Fruit fly (Drosophila melanogaster) whole organism, prepupa: ENCODE data around the gene GstD8.

Experiments
- CG10631 ChIP-seq: fragments of 200-800 bp; sonication (Bioruptor generic); optimal IDR thresholded peaks from 2 replicates; lab custom pipeline; 2016; ENCODE audit warnings: missing biosample characterization, missing genetic modification characterization
- CG10669 ChIP-seq: fragments of 200-800 bp; sonication (Bioruptor generic); optimal IDR thresholded peaks from 3 replicates; lab custom pipeline; 2018; ENCODE audit warnings: missing biosample characterization, mild to moderate bottlenecking, missing genetic modification characterization, moderate library complexity
- CG11294 ChIP-seq: fragments of 200-800 bp; sonication (Bioruptor generic); IDR thresholded peaks from 2 replicates; pipeline ENCODE4 v1.3.6; 2022; ENCODE audit warnings: missing biosample characterization, missing genetic modification characterization
- CG11902 ChIP-seq: fragments of 200-800 bp; sonication (Bioruptor generic); optimal IDR thresholded peaks from 3 replicates; lab custom pipeline; 2016; ENCODE audit warnings: missing biosample characterization, missing genetic modification characterization
- CG1621 ChIP-seq: fragments of 200-800 bp; sonication (Bioruptor generic); optimal IDR thresholded peaks from 3 replicates; lab custom pipeline; 2018; ENCODE audit warnings: missing biosample characterization, mild to moderate bottlenecking, missing genetic modification characterization
- CG16779 ChIP-seq: fragments of 200-800 bp; sonication (Bioruptor generic); optimal IDR thresholded peaks from 3 replicates; lab custom pipeline; 2017; ENCODE audit warnings: missing biosample characterization, mild to moderate bottlenecking, missing genetic modification characterization
- CG3032 ChIP-seq: fragments of 200-800 bp; optimal IDR thresholded peaks from 2 replicates; lab custom pipeline; 2019; ENCODE audit warnings: missing biosample characterization, mild to moderate bottlenecking, missing genetic modification characterization, moderate library complexity
- CG3919 ChIP-seq: fragments of 200-800 bp; sonication (Bioruptor generic); optimal IDR thresholded peaks from 3 replicates; lab custom pipeline; 2016; ENCODE audit warnings: missing biosample characterization, missing genetic modification characterization
- CG6163 ChIP-seq: fragments of 200-800 bp; sonication (Bioruptor generic); IDR thresholded peaks from 3 replicates; pipeline ENCODE4 v1.3.6; 2022; ENCODE audit warnings: missing biosample characterization, missing genetic modification characterization
- CG6792 ChIP-seq: fragments of 200-800 bp; sonication (Bioruptor generic); optimal IDR thresholded peaks from 3 replicates; lab custom pipeline; 2016; ENCODE audit warnings: missing biosample characterization, missing genetic modification characterization
- CG6808 ChIP-seq: fragments of 200-800 bp; sonication (Bioruptor generic); optimal IDR thresholded peaks from 3 replicates; lab custom pipeline; 2017; ENCODE audit warnings: missing biosample characterization, missing genetic modification characterization, mild to moderate bottlenecking, moderate library complexity, missing genetic modification reagents
- CG6854 ChIP-seq: fragments of 200-800 bp; sonication (Bioruptor generic); optimal IDR thresholded peaks from 2 replicates; lab custom pipeline; 2017; ENCODE audit warnings: missing biosample characterization, mild to moderate bottlenecking, missing genetic modification characterization
- CG7368 ChIP-seq: fragments of 200-800 bp; sonication (Bioruptor generic); optimal IDR thresholded peaks from 3 replicates; lab custom pipeline; 2016; ENCODE audit warnings: missing biosample characterization, missing genetic modification characterization
- CG8119 ChIP-seq: fragments of 200-800 bp; sonication (Bioruptor generic); IDR thresholded peaks from 3 replicates; pipeline ENCODE4 v1.3.6; 2022; ENCODE audit warnings: missing biosample characterization, missing genetic modification characterization
- CG8319 ChIP-seq: fragments of 200-800 bp; sonication (Bioruptor generic); optimal IDR thresholded peaks from 3 replicates; lab custom pipeline; 2016; ENCODE audit warnings: missing biosample characterization, missing genetic modification characterization
- CG8632 ChIP-seq: fragments of 200-800 bp; sonication (Bioruptor generic); optimal IDR thresholded peaks from 3 replicates; lab custom pipeline; 2016; ENCODE audit warnings: missing biosample characterization, missing genetic modification characterization
- Eip78C ChIP-seq: fragments of 200-800 bp; sonication (Bioruptor generic); peaks from one replicate; lab custom pipeline; 2016; ENCODE audit warnings: missing biosample characterization, missing genetic modification characterization
- Eip93F ChIP-seq: fragments of 200-800 bp; sonication (Bioruptor generic); optimal IDR thresholded peaks from 2 replicates; lab custom pipeline; 2016; ENCODE audit warnings: missing biosample characterization, mild to moderate bottlenecking, missing genetic modification characterization
- Ets21C ChIP-seq: fragments of 200-800 bp; sonication (Bioruptor generic); optimal IDR thresholded peaks from 3 replicates; lab custom pipeline; 2016; ENCODE audit warnings: missing biosample characterization, missing genetic modification characterization
- Gug ChIP-seq: fragments of 200-800 bp; sonication (Bioruptor generic); IDR thresholded peaks from 2 replicates; pipeline ENCODE4 v1.3.6; 2022; ENCODE audit warnings: missing biosample characterization, missing genetic modification characterization
- Hr39 ChIP-seq: fragments of 200-800 bp; sonication (Bioruptor generic); optimal IDR thresholded peaks from 2 replicates; lab custom pipeline; 2016; ENCODE audit warnings: missing biosample characterization, missing genetic modification characterization
- Hr4 ChIP-seq: fragments of 200-800 bp; sonication (Bioruptor generic); optimal IDR thresholded peaks from 3 replicates; lab custom pipeline; 2016; ENCODE audit warnings: missing biosample characterization, missing genetic modification characterization
- Met ChIP-seq: fragments of 200-800 bp; sonication (Bioruptor generic); optimal IDR thresholded peaks from 3 replicates; lab custom pipeline; 2016; ENCODE audit warnings: missing biosample characterization, missing genetic modification characterization
- Smox ChIP-seq: fragments of 200-800 bp; sonication (Bioruptor generic); optimal IDR thresholded peaks from 3 replicates; lab custom pipeline; 2016; ENCODE audit warnings: missing biosample characterization, missing genetic modification characterization
- Sox102F ChIP-seq: fragments of 200-800 bp; sonication (Bioruptor generic); optimal IDR thresholded peaks from 2 replicates; lab custom pipeline; 2016; ENCODE audit warnings: missing biosample characterization, mild to moderate bottlenecking, missing genetic modification characterization
- Sox14 ChIP-seq: fragments of 200-800 bp; sonication (Bioruptor generic); optimal IDR thresholded peaks from 3 replicates; lab custom pipeline; 2016; ENCODE audit warnings: missing biosample characterization, missing genetic modification characterization
- Sox15 ChIP-seq: fragments of 200-800 bp; sonication (Bioruptor generic); optimal IDR thresholded peaks from 3 replicates; lab custom pipeline; 2016; ENCODE audit warnings: missing biosample characterization, missing genetic modification characterization
- achi ChIP-seq: fragments of 200-800 bp; sonication (Bioruptor generic); optimal IDR thresholded peaks from 3 replicates; lab custom pipeline; 2016; ENCODE audit warnings: missing biosample characterization, missing genetic modification characterization
- acj6 ChIP-seq: fragments of 200-800 bp; sonication (Bioruptor generic); optimal IDR thresholded peaks from 3 replicates; lab custom pipeline; 2016; ENCODE audit warnings: missing biosample characterization, missing genetic modification characterization
- cyc ChIP-seq: fragments of 200-800 bp; sonication (Bioruptor generic); optimal IDR thresholded peaks from 3 replicates; lab custom pipeline; 2016; ENCODE audit warnings: missing biosample characterization, missing genetic modification characterization
- esn ChIP-seq: fragments of 200-800 bp; sonication (Bioruptor generic); optimal IDR thresholded peaks from 2 replicates; lab custom pipeline; 2016; ENCODE audit warnings: missing biosample characterization, mild to moderate bottlenecking, missing genetic modification characterization, moderate library complexity
- fd59A ChIP-seq: fragments of 200-800 bp; sonication (Bioruptor generic); optimal IDR thresholded peaks from 2 replicates; lab custom pipeline; 2017; ENCODE audit warnings: missing biosample characterization, mild to moderate bottlenecking, missing genetic modification characterization, missing genetic modification reagents
- fkh ChIP-seq: fragments of 200-800 bp; sonication (Bioruptor generic); optimal IDR thresholded peaks from 3 replicates; lab custom pipeline; 2017; ENCODE audit warnings: missing biosample characterization, mild to moderate bottlenecking, missing genetic modification characterization, moderate library complexity
- spab ChIP-seq: fragments of 200-800 bp; sonication (Bioruptor generic); optimal IDR thresholded peaks from 2 replicates; lab custom pipeline; 2017; ENCODE audit warnings: missing biosample characterization, mild to moderate bottlenecking, missing genetic modification characterization, missing genetic modification reagents
- ss ChIP-seq, 2 experiments: fragments of 200-800 bp; sonication (Bioruptor generic); optimal IDR thresholded peaks; 2 replicates in 1 of 2; 3 replicates in 1 of 2; lab custom pipeline; 2017 to 2018; ENCODE audit warnings: mild to moderate bottlenecking in 2 of 2, missing biosample characterization in 2 of 2, missing genetic modification characterization in 2 of 2, moderate library complexity in 1 of 2
- svp ChIP-seq: fragments of 200-800 bp; sonication (Bioruptor generic); peaks from one replicate; lab custom pipeline; 2016; ENCODE audit warnings: missing biosample characterization, missing genetic modification characterization
- vri ChIP-seq: fragments of 200-800 bp; sonication (Bioruptor generic); optimal IDR thresholded peaks from 3 replicates; lab custom pipeline; 2016; ENCODE audit warnings: missing biosample characterization, mild to moderate bottlenecking, missing genetic modification characterization

GstD8 gene

DNA sequence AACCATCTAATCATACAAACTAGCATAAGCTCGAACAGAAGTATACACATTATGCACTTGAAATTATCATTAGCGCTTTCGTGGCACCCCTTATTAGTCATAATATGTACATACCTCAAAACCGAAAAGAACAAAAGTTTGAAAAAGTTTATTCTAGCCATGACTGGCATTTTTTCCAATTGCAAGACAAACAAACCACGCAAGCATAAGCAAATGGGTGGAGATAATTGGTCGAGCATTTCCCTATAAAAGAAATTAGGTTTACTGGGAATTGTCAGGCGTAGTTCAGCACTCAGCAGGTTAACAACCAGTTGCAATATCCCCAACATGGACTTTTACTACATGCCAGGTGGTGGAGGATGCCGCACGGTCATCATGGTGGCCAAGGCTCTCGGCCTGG lies 8.1 kb upstream of the GstD8 start, which contains the start of gene GstD2:
Gene GstD2, plus strand, starts transcription at position 301 of the 400 bp plus-strand sequence.
- TF ChIP-seq CG6163 (GFP tag; lab: Robert Waterston, UW) (no peak), Eip78C (GFP tag; lab: Kevin White, UChicago) (peak; percentile 7), CG1621 (no peak)

DNA sequence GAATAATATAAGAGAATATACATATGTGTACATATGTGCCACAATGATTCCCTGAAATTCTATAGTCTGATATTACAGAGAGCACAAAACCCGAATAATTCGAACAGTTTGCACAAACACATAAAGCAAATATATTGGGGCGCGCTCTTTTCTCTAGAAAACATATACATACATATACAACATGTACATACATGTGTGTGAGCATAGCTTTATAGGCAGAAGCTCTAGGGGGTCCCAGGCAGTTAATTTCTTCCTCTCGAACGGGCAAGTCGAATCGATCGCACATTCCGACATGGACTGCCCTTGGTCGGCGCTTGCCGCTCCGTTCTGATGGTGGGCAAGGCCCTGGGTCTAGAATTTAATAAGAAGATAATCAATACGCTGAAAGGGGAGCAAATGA lies 7.0 kb upstream of the GstD8 start, which contains the start of gene GstD3:
Gene GstD3, plus strand, starts transcription at position 269 of the 400 bp plus-strand sequence.
- TF ChIP-seq Eip78C (GFP tag; lab: Kevin White, UChicago) (peak; percentile 4), svp (GFP tag; lab: Kevin White, UChicago) (peak; percentile 60), CG6808 (GFP tag; lab: Kevin White, UChicago) (no peak)

DNA sequence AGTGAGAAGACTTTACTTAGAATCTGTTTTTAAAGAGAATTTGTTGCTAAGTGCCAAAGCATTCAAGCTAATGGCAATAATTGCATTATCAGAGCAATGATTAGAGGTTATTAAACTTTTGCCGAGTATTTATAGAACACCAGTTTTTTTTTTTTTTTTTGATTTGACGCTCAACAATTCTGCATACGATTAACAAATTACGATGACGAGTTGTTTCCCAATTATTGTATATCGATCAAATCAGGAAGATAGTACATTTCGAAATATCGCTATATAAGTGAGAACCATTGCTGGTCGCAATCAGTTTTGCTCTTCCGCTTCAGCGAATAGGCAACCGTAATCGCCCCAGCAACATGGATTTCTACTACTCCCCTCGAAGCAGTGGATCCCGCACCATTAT lies 6.0 kb upstream of the GstD8 start, which contains the start of gene GstD4:
Gene GstD4, plus strand, starts transcription at position 301 of the 400 bp plus-strand sequence.
- no peak for TF ChIP-seq CG7368 (GFP tag; lab: Kevin White, UChicago)
- no peak for TF ChIP-seq Gug (GFP tag; lab: Robert Waterston, UW)
- no peak for TF ChIP-seq CG6163 (GFP tag; lab: Robert Waterston, UW)
- TF ChIP-seq CG10669 (GFP tag; lab: Kevin White, UChicago), result no peak
- TF ChIP-seq CG6792 (GFP tag; lab: Kevin White, UChicago), result no peak
- TF ChIP-seq cyc, result no peak
- TF ChIP-seq CG3919 (GFP tag; lab: Kevin White, UChicago), result no peak
- TF ChIP-seq CG8119 (GFP tag; lab: Robert Waterston, UW), result no peak
- TF ChIP-seq CG10631, result no peak
- no peak for TF ChIP-seq Hr39 (GFP tag; lab: Kevin White, UChicago)
- TF ChIP-seq achi (GFP tag; lab: Kevin White, UChicago), result no peak
- TF ChIP-seq Sox15 (GFP tag; lab: Kevin White, UChicago), result no peak
- no peak for TF ChIP-seq fd59A
- TF ChIP-seq Sox102F (GFP tag; lab: Kevin White, UChicago), result no peak
- TF ChIP-seq spab, result no peak
- no peak for TF ChIP-seq Hr4

DNA sequence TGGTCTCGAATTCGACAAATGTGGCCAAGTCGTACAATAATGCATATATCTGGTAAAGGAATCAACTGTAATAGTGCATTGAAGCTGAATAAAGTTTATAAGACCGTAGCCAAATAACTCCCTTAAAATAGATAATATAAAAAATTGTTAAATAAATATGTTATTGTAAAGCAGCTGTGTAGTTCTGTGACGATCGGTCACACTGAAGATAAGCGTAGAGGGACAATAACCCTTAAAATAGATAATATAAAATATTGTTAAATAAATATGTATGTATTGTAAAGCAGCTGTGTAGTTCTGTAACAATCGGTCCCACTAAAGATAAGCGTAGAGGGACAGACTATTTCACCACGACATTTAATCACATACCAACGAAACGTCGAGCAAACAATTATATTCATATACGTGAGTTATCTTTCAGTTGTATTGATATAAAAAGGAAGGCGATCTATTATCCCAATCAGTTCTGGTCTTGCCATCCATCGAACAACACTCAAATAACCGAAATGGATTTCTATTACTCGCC lies 4.5 kb upstream of the GstD8 start, which contains the start of gene GstD5:
Gene GstD5, plus strand, starts transcription at position 476 of the 526 bp plus-strand sequence.
- TF ChIP-seq CG8319 (GFP tag; lab: Kevin White, UChicago) (no peak), fkh (GFP tag; lab: Kevin White, UChicago) (peak; percentile 23), CG11902 (GFP tag; lab: Kevin White, UChicago) (no peak), Eip78C (GFP tag; lab: Kevin White, UChicago) (peak; percentile 6)

DNA sequence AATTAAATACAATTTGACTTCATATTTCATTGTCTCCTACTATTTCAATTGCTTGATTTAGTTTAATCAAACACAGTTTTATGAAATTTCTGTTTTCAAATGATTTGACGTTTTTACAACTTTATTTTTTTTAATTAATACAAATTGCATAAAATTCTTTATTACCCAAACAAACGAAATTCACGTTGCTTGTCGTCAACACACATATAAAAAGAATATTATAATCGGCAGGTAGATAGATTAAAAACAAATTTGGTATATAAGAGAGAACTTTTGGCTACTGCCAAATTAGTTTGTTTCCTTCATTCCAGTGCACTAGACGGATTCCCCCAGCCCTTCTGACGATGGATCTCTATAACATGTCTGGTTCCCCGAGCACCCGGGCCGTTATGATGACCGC lies 3.0 kb upstream of the GstD8 start, which contains the start of gene GstD6:
Gene GstD6, plus strand, starts transcription at position 301 of the 400 bp plus-strand sequence.
- TF ChIP-seq vri (GFP tag; lab: Kevin White, UChicago) (no peak), acj6 (no peak), CG16779 (tag; lab: Kevin White, UChicago) (no peak), Met (GFP tag; lab: Kevin White, UChicago) (no peak), Sox14 (GFP tag; lab: Kevin White, UChicago) (no peak), CG8632 (GFP tag; lab: Kevin White, UChicago) (no peak), CG6854 (GFP tag; lab: Kevin White, UChicago) (no peak), esn (GFP tag; lab: Kevin White, UChicago) (no peak), Ets21C (GFP tag; lab: Kevin White, UChicago) (no peak), CG3032 (tag; lab: Kevin White, UChicago) (no peak), CG11294 (GFP tag; lab: Robert Waterston, UW) (no peak), Smox (GFP tag; lab: Kevin White, UChicago) (no peak), CG10669 (GFP tag; lab: Kevin White, UChicago) (no peak), ss (GFP tag; optimal IDR thresholded peaks at IDR 0.05; lab: Kevin White, UChicago) (no peak), CG1621 (no peak), CG6792 (GFP tag; lab: Kevin White, UChicago) (no peak), spab (no peak), Eip93F (no peak)
